Worm (Caenorhabditis elegans) whole organism, late embryonic: ENCODE results near the gene D1086.3.

Experiments
- C08G9.2 ChIP-seq: sonication (generic microtip); optimal IDR thresholded peaks from 2 replicates; lab custom pipeline; 2016; ENCODE audit warnings: mild to moderate bottlenecking, missing genetic modification characterization, moderate library complexity, missing compliant biosample characterization
- C38D4.7 ChIP-seq: fragments of 200-800 bp; sonication (Bioruptor generic); optimal IDR thresholded peaks from 2 replicates; lab custom pipeline; 2018; ENCODE audit warnings: mild to moderate bottlenecking, missing genetic modification characterization, moderate library complexity, missing compliant biosample characterization
- K09A11.1 ChIP-seq: sonication (generic microtip); optimal IDR thresholded peaks from 2 replicates; lab custom pipeline; 2017; ENCODE audit warnings: antibody characterized with exemption, mild to moderate bottlenecking, missing genetic modification characterization, missing compliant biosample characterization; ENCODE audit not compliant: insufficient read depth
- T23F11.4 ChIP-seq: fragments of 200-800 bp; sonication (Bioruptor generic); optimal IDR thresholded peaks from 2 replicates; lab custom pipeline; 2018; ENCODE audit warnings: mild to moderate bottlenecking, missing genetic modification characterization, missing compliant biosample characterization
- Y22D7AL.16 ChIP-seq: sonication (generic microtip); optimal IDR thresholded peaks from 2 replicates; lab custom pipeline; 2016; ENCODE audit warnings: missing genetic modification characterization, missing compliant biosample characterization
- ahr-1 ChIP-seq: sonication (generic microtip); optimal IDR thresholded peaks from 2 replicates; lab custom pipeline; 2016; ENCODE audit warnings: missing genetic modification characterization, missing compliant biosample characterization
- ama-1 ChIP-seq: fragments of 150-350 bp; optimal IDR thresholded peaks from 2 replicates; lab custom pipeline; 2014
- ceh-18 ChIP-seq: sonication (generic microtip); optimal IDR thresholded peaks from 2 replicates; lab custom pipeline; 2016; ENCODE audit warnings: missing genetic modification characterization, missing compliant biosample characterization
- ceh-19 ChIP-seq: fragments of 200-800 bp; sonication (Bioruptor generic); optimal IDR thresholded peaks from 2 replicates; lab custom pipeline; 2018; ENCODE audit warnings: mild to moderate bottlenecking, missing genetic modification characterization, missing compliant biosample characterization
- ceh-2 ChIP-seq: sonication (generic microtip); optimal IDR thresholded peaks from 2 replicates; lab custom pipeline; 2016; ENCODE audit warnings: missing genotype, missing genetic modification characterization, missing compliant biosample characterization
- ceh-22 ChIP-seq: sonication (generic microtip); optimal IDR thresholded peaks from 2 replicates; lab custom pipeline; 2017; ENCODE audit warnings: missing biosample characterization, missing genetic modification characterization
- ceh-30 ChIP-seq: fragments of 150-350 bp; optimal IDR thresholded peaks from 2 replicates; lab custom pipeline; 2014; ENCODE audit warnings: missing biosample characterization, missing genetic modification characterization
- ceh-31 ChIP-seq: sonication (generic microtip); optimal IDR thresholded peaks from 2 replicates; lab custom pipeline; 2016; ENCODE audit warnings: missing genetic modification characterization, missing compliant biosample characterization
- ceh-34 ChIP-seq: sonication (generic microtip); optimal IDR thresholded peaks from 2 replicates; lab custom pipeline; 2016; ENCODE audit warnings: mild to moderate bottlenecking, missing genetic modification characterization, missing compliant biosample characterization
- ceh-45 ChIP-seq: fragments of 200-800 bp; sonication (Bioruptor generic); IDR thresholded peaks from 2 replicates; pipeline ENCODE4 v1.3.6; 2022; ENCODE audit warnings: missing genetic modification reagents, missing genetic modification characterization, missing compliant biosample characterization
- ceh-48 ChIP-seq: sonication (generic microtip); optimal IDR thresholded peaks from 2 replicates; lab custom pipeline; 2016; ENCODE audit warnings: missing genetic modification characterization, inconsistent platforms, missing compliant biosample characterization
- ceh-6 ChIP-seq: fragments of 200-800 bp; sonication (Bioruptor generic); optimal IDR thresholded peaks from 2 replicates; lab custom pipeline; 2018; ENCODE audit warnings: mild to moderate bottlenecking, missing genetic modification characterization, missing compliant biosample characterization
- che-1 ChIP-seq: sonication (generic microtip); optimal IDR thresholded peaks from 2 replicates; lab custom pipeline; 2016; ENCODE audit warnings: mild to moderate bottlenecking, missing genetic modification characterization, missing compliant biosample characterization
- dmd-4 ChIP-seq: sonication (generic microtip); optimal IDR thresholded peaks from 2 replicates; lab custom pipeline; 2016; ENCODE audit warnings: borderline replicate concordance, missing genetic modification characterization, missing compliant biosample characterization
- dve-1 ChIP-seq: sonication (generic microtip); optimal IDR thresholded peaks from 2 replicates; lab custom pipeline; 2017; ENCODE audit warnings: antibody characterized with exemption, mild to moderate bottlenecking, missing genetic modification characterization, missing compliant biosample characterization
- elt-4 ChIP-seq: sonication (generic microtip); optimal IDR thresholded peaks from 2 replicates; lab custom pipeline; 2016; ENCODE audit warnings: missing genetic modification characterization, missing compliant biosample characterization
- ets-4 ChIP-seq: sonication (generic microtip); optimal IDR thresholded peaks from 2 replicates; lab custom pipeline; 2016; ENCODE audit warnings: missing genetic modification characterization, missing compliant biosample characterization
- fkh-10 ChIP-seq: fragments of 150-350 bp; optimal IDR thresholded peaks from 2 replicates; lab custom pipeline; 2014; ENCODE audit warnings: missing biosample characterization, missing genetic modification reagents, missing genetic modification characterization
- gmeb-2 ChIP-seq: sonication (generic microtip); optimal IDR thresholded peaks from 2 replicates; lab custom pipeline; 2016; ENCODE audit warnings: missing genetic modification characterization, inconsistent platforms, missing compliant biosample characterization
- hlh-15 ChIP-seq: sonication (generic microtip); optimal IDR thresholded peaks from 2 replicates; lab custom pipeline; 2016; ENCODE audit warnings: missing genetic modification characterization, missing compliant biosample characterization
- hlh-6 ChIP-seq: sonication (generic microtip); optimal IDR thresholded peaks from 2 replicates; lab custom pipeline; 2016; ENCODE audit warnings: missing genotype, missing genetic modification characterization, missing compliant biosample characterization
- hlh-8 ChIP-seq: sonication (generic microtip); optimal IDR thresholded peaks from 2 replicates; lab custom pipeline; 2016; ENCODE audit warnings: missing genotype, missing genetic modification characterization, missing compliant biosample characterization
- nfya-1 ChIP-seq: sonication (generic microtip); optimal IDR thresholded peaks from 2 replicates; lab custom pipeline; 2017; ENCODE audit warnings: missing genetic modification characterization, mild to moderate bottlenecking, missing compliant biosample characterization, antibody characterized with exemption, moderate library complexity
- nhr-11 ChIP-seq: fragments of 150-350 bp; optimal IDR thresholded peaks from 2 replicates; lab custom pipeline; 2014; ENCODE audit warnings: missing biosample characterization, missing genetic modification characterization
- nhr-232 ChIP-seq: sonication (generic microtip); optimal IDR thresholded peaks from 2 replicates; lab custom pipeline; 2016; ENCODE audit warnings: missing genetic modification characterization, missing compliant biosample characterization
- pag-3 ChIP-seq: sonication (generic microtip); optimal IDR thresholded peaks from 2 replicates; lab custom pipeline; 2016; ENCODE audit warnings: missing compliant biosample characterization, missing genetic modification characterization, borderline replicate concordance
- pax-1 ChIP-seq: fragments of 150-350 bp; optimal IDR thresholded peaks from 2 replicates; lab custom pipeline; 2014; ENCODE audit warnings: missing biosample characterization, missing genetic modification characterization
- syd-9 ChIP-seq: sonication (generic microtip); optimal IDR thresholded peaks from 2 replicates; lab custom pipeline; 2016; ENCODE audit warnings: mild to moderate bottlenecking, missing genetic modification characterization, moderate library complexity, missing compliant biosample characterization
- tbx-2 ChIP-seq: sonication (generic microtip); optimal IDR thresholded peaks from 2 replicates; lab custom pipeline; 2016; ENCODE audit warnings: missing genetic modification characterization, missing compliant biosample characterization
- ttx-3 ChIP-seq: sonication (generic microtip); optimal IDR thresholded peaks from 2 replicates; lab custom pipeline; 2016; ENCODE audit warnings: missing genetic modification reagents, missing genetic modification characterization, missing compliant biosample characterization
- unc-42 ChIP-seq: sonication (generic microtip); optimal IDR thresholded peaks from 2 replicates; lab custom pipeline; 2016; ENCODE audit warnings: missing genotype, missing genetic modification characterization, missing compliant biosample characterization
- unc-55 ChIP-seq: sonication (generic microtip); optimal IDR thresholded peaks from 2 replicates; lab custom pipeline; 2017; ENCODE audit warnings: missing biosample characterization, missing genetic modification reagents, missing genetic modification characterization

D1086.3 gene

ce11 chrV:14094953-14095352, 2.4 kb downstream of the D1086.3 start:
- no peak for TF ChIP-seq ceh-6
- TF ChIP-seq unc-55 (GFP tag; lab: Kevin White, UChicago), result peak; percentile 9

ce11 chrV:14097358-14097757, 4.8 kb downstream of the D1086.3 start:
- TF ChIP-seq ceh-2 (no peak), hlh-8 (tag; lab: Kevin White, UChicago) (no peak), ceh-6 (no peak), fkh-10 (no peak), K09A11.1 (tag; lab: Kevin White, UChicago) (no peak), pax-1 (tag; lab: Kevin White, UChicago) (no peak), elt-4 (tag; lab: Kevin White, UChicago) (no peak), pag-3 (tag; lab: Kevin White, UChicago) (no peak), ets-4 (tag; lab: Kevin White, UChicago) (no peak), nhr-11 (no peak), gmeb-2 (tag; lab: Kevin White, UChicago) (no peak), Y22D7AL.16 (tag; lab: Kevin White, UChicago) (no peak), syd-9 (tag; lab: Kevin White, UChicago) (no peak), ttx-3 (tag; lab: Kevin White, UChicago) (no peak), ceh-48 (no peak), tbx-2 (tag; lab: Kevin White, UChicago) (no peak), ahr-1 (tag; lab: Kevin White, UChicago) (no peak)

ce11 chrV:14098519-14098918, 5.9 kb downstream of the D1086.3 start, which contains the start of the genes D1086.2 and D1086.1:
TSS of gene D1086.2 (minus strand) at chrV:14098668.
TSS of gene D1086.1 (plus strand) at chrV:14098858.
- TF ChIP-seq che-1 (tag; lab: Kevin White, UChicago) (no peak), ceh-30 (tag; lab: Kevin White, UChicago) (no peak), C08G9.2 (no peak)

- no peak for TF ChIP-seq nhr-11
- no peak for TF ChIP-seq ama-1 (lab: Kevin White, UChicago)
- TF ChIP-seq hlh-8 (tag; lab: Kevin White, UChicago), result no peak
- TF ChIP-seq ceh-34 (tag; lab: Kevin White, UChicago), result no peak
- TF ChIP-seq hlh-15 (tag; lab: Kevin White, UChicago), result no peak
- TF ChIP-seq ceh-22, result no peak
- TF ChIP-seq ahr-1 (tag; lab: Kevin White, UChicago), result no peak
- no peak for TF ChIP-seq T23F11.4 (GFP tag; lab: Kevin White, UChicago)
- no peak for TF ChIP-seq dve-1
- no peak for TF ChIP-seq che-1 (tag; lab: Kevin White, UChicago)
- TF ChIP-seq C38D4.7 (GFP tag; lab: Kevin White, UChicago), result no peak
- TF ChIP-seq ceh-18, result no peak
- no peak for TF ChIP-seq ceh-19 (GFP tag; lab: Kevin White, UChicago)
- no peak for TF ChIP-seq nhr-232 (tag; lab: Kevin White, UChicago)
- TF ChIP-seq ceh-45 (GFP tag; lab: Robert Waterston, UW), result no peak
These were observed 8.3 kb downstream of the D1086.3 start, which contains the start of gene D1086.12 for ce11 chrV:14100886-14101285. TSS of gene D1086.12 (plus strand) at chrV:14101186.

ce11 chrV:14103970-14104369, 11.4 kb downstream of the D1086.3 start, which contains the start of gene D1086.9:
TSS of gene D1086.9 (plus strand) at chrV:14104270.
- no peak for TF ChIP-seq tbx-2 (tag; lab: Kevin White, UChicago)

ce11 chrV:14107511-14107910, 14.9 kb downstream of the D1086.3 start, which contains the start of gene H39E23.3:
TSS of gene H39E23.3 (plus strand) at chrV:14107811.
- TF ChIP-seq ceh-19 (GFP tag; lab: Kevin White, UChicago) (no peak), dmd-4 (tag; lab: Kevin White, UChicago) (no peak), ceh-2 (no peak), C08G9.2 (no peak), nfya-1 (tag; lab: Kevin White, UChicago) (no peak), hlh-6 (tag; lab: Kevin White, UChicago) (no peak), fkh-10 (no peak), ceh-31 (tag; lab: Kevin White, UChicago) (no peak), C38D4.7 (GFP tag; lab: Kevin White, UChicago) (no peak), unc-42 (tag; lab: Kevin White, UChicago) (no peak)
